Worm (Caenorhabditis elegans): Measurements from ENCODE around the gene bath-46.

bath-46 gene

ce11 chrII:1610630-1611029 is 12.9 kb downstream of the bath-46 start, which contains the start of gene fbxa-163:
Gene fbxa-163, minus strand, starts transcription at chrII:1610730.
- TF ChIP-seq elt-2 (tag; optimal IDR thresholded peaks at IDR 0.05), result peak; percentile 5
- TF ChIP-seq egl-5 (tag; optimal IDR thresholded peaks at IDR 0.05), result no peak

- TF ChIP-seq pha-4 (tag; optimal IDR thresholded peaks at IDR 0.05) (peak; percentile 11), elt-2 (tag; optimal IDR thresholded peaks at IDR 0.05) (peak; percentile 32), elt-1 (tag; optimal IDR thresholded peaks at IDR 0.05) (no peak)
These were observed 16.3 kb downstream of the bath-46 start, which contains the start of gene fbxa-164 for ce11 chrII:1613972-1614371. Gene fbxa-164, minus strand, starts transcription at chrII:1614072.

ce11 chrII:1616382-1616781 is 18.7 kb downstream of the bath-46 start, which contains the start of gene fbxa-165:
Gene fbxa-165, minus strand, starts transcription at chrII:1616482.
- TF ChIP-seq nhr-25 (tag; optimal IDR thresholded peaks at IDR 0.05) (no peak), sea-2 (GFP tag; optimal IDR thresholded peaks at IDR 0.05) (no peak), zag-1 (tag; optimal IDR thresholded peaks at IDR 0.05) (no peak), pha-4 (tag; optimal IDR thresholded peaks at IDR 0.05) (no peak), aly-2 (tag; optimal IDR thresholded peaks at IDR 0.05) (no peak), ztf-4 (tag; optimal IDR thresholded peaks at IDR 0.05) (no peak), nhr-77 (tag; optimal IDR thresholded peaks at IDR 0.05) (no peak), nhr-43 (tag; optimal IDR thresholded peaks at IDR 0.05; ENCODE audit: poor library complexity, severe bottlenecking) (no peak), jun-1 (tag; optimal IDR thresholded peaks at IDR 0.05) (no peak), fos-1 (tag; optimal IDR thresholded peaks at IDR 0.05) (no peak), nhr-23 (tag; optimal IDR thresholded peaks at IDR 0.05) (no peak), nhr-28 (tag; optimal IDR thresholded peaks at IDR 0.05) (no peak), nfya-1 (tag; optimal IDR thresholded peaks at IDR 0.05; ENCODE audit: insufficient read depth) (no peak), fkh-2 (tag; optimal IDR thresholded peaks at IDR 0.05) (no peak), ztf-11 (tag; optimal IDR thresholded peaks at IDR 0.05) (no peak), elt-2 (tag; optimal IDR thresholded peaks at IDR 0.05) (no peak)

ce11 chrII:1618948-1619347 is 21.2 kb downstream of the bath-46 start, which contains the start of gene fbxa-166:
Gene fbxa-166, minus strand, starts transcription at chrII:1619048.
- TF ChIP-seq sea-2 (GFP tag; optimal IDR thresholded peaks at IDR 0.05) (no peak), nfya-1 (tag; optimal IDR thresholded peaks at IDR 0.05; ENCODE audit: insufficient read depth) (no peak), fkh-10 (GFP tag; optimal IDR thresholded peaks at IDR 0.05) (no peak), mdl-1 (tag; optimal IDR thresholded peaks at IDR 0.05) (no peak), egl-27 (tag; optimal IDR thresholded peaks at IDR 0.05) (no peak), unc-39 (tag; optimal IDR thresholded peaks at IDR 0.05) (no peak), lin-15B (tag; optimal IDR thresholded peaks at IDR 0.05) (no peak), nhr-67 (tag; optimal IDR thresholded peaks at IDR 0.05) (no peak), nhr-237 (tag; optimal IDR thresholded peaks at IDR 0.05) (no peak), nhr-28 (tag; optimal IDR thresholded peaks at IDR 0.05) (no peak), zag-1 (tag; optimal IDR thresholded peaks at IDR 0.05) (no peak), ceh-82 (tag; optimal IDR thresholded peaks at IDR 0.05) (no peak), ztf-11 (tag; optimal IDR thresholded peaks at IDR 0.05) (no peak), elt-1 (tag; optimal IDR thresholded peaks at IDR 0.05) (no peak), ceh-16 (tag; optimal IDR thresholded peaks at IDR 0.05) (no peak), nhr-23 (tag; optimal IDR thresholded peaks at IDR 0.05) (no peak), egl-5 (tag; optimal IDR thresholded peaks at IDR 0.05) (no peak), ama-1 (optimal IDR thresholded peaks at IDR 0.05) (no peak), pqm-1 (tag; optimal IDR thresholded peaks at IDR 0.05) (no peak), fos-1 (tag; optimal IDR thresholded peaks at IDR 0.05) (no peak)

ce11 chrII:1621180-1621579 is 23.5 kb downstream of the bath-46 start, which contains the start of gene fbxa-158:
Gene fbxa-158, minus strand, starts transcription at chrII:1621280.
- TF ChIP-seq egl-27 (tag; optimal IDR thresholded peaks at IDR 0.05), result no peak
- no peak for TF ChIP-seq nhr-43 (tag; optimal IDR thresholded peaks at IDR 0.05; ENCODE audit: poor library complexity, severe bottlenecking)
- no peak for TF ChIP-seq daf-12 (tag; optimal IDR thresholded peaks at IDR 0.05)
- TF ChIP-seq mml-1 (tag; optimal IDR thresholded peaks at IDR 0.05), result no peak
- no peak for TF ChIP-seq eor-1 (tag; optimal IDR thresholded peaks at IDR 0.05)
- TF ChIP-seq fkh-10 (GFP tag; optimal IDR thresholded peaks at IDR 0.05), result no peak
- TF ChIP-seq ama-1 (optimal IDR thresholded peaks at IDR 0.05), result no peak
- TF ChIP-seq egl-5 (tag; optimal IDR thresholded peaks at IDR 0.05), result no peak
- no peak for TF ChIP-seq nhr-12 (tag; optimal IDR thresholded peaks at IDR 0.05)
- no peak for TF ChIP-seq nhr-237 (tag; optimal IDR thresholded peaks at IDR 0.05)
- no peak for TF ChIP-seq nhr-77 (tag; optimal IDR thresholded peaks at IDR 0.05)
- no peak for TF ChIP-seq nhr-67 (tag; optimal IDR thresholded peaks at IDR 0.05)
- no peak for TF ChIP-seq nhr-28 (tag; optimal IDR thresholded peaks at IDR 0.05)
- TF ChIP-seq nhr-25 (tag; optimal IDR thresholded peaks at IDR 0.05), result no peak
- TF ChIP-seq lsy-12 (tag; optimal IDR thresholded peaks at IDR 0.05), result no peak
- no peak for TF ChIP-seq mdl-1 (tag; optimal IDR thresholded peaks at IDR 0.05)
- no peak for TF ChIP-seq pqm-1 (tag; optimal IDR thresholded peaks at IDR 0.05)
- no peak for TF ChIP-seq ztf-11 (tag; optimal IDR thresholded peaks at IDR 0.05)
- TF ChIP-seq nfya-1 (tag; optimal IDR thresholded peaks at IDR 0.05; ENCODE audit: insufficient read depth), result no peak
- TF ChIP-seq fos-1 (tag; optimal IDR thresholded peaks at IDR 0.05), result no peak
